Fruit fly (Drosophila melanogaster) whole organism, embryonic: ENCODE measurements around the gene CG7914.

Experiments used
- Antp ChIP-seq: fragments of 200-800 bp; sonication (Bioruptor generic); optimal IDR thresholded peaks from 3 replicates; lab custom pipeline; 2016; ENCODE audit warnings: missing biosample characterization, missing genetic modification characterization
- CG11398 ChIP-seq: fragments of 200-800 bp; sonication (Bioruptor generic); optimal IDR thresholded peaks from 2 replicates; lab custom pipeline; 2016; ENCODE audit warnings: missing biosample characterization, missing genetic modification characterization
- CG12219 ChIP-seq: fragments of 200-800 bp; sonication (Bioruptor generic); optimal IDR thresholded peaks from 3 replicates; lab custom pipeline; 2018; ENCODE audit warnings: missing biosample characterization, mild to moderate bottlenecking, missing genetic modification characterization
- CG12236 ChIP-seq: fragments of 200-800 bp; sonication (Bioruptor generic); optimal IDR thresholded peaks from 2 replicates; lab custom pipeline; 2016; ENCODE audit warnings: missing biosample characterization, missing genetic modification characterization
- CG16813 ChIP-seq: fragments of 200-800 bp; sonication (Bioruptor generic); IDR thresholded peaks from 3 replicates; pipeline ENCODE4 v1.3.6; 2022; ENCODE audit warnings: missing biosample characterization, missing genetic modification characterization; ENCODE audit not compliant: partially characterized antibody
- CG17612 ChIP-seq: fragments of 200-800 bp; sonication (Bioruptor generic); IDR thresholded peaks from 2 replicates; pipeline ENCODE4 v1.3.6; 2022; ENCODE audit warnings: missing biosample characterization, missing genetic modification characterization
- CG18764 ChIP-seq: fragments of 200-800 bp; sonication (Bioruptor generic); optimal IDR thresholded peaks from 3 replicates; lab custom pipeline; 2016; ENCODE audit warnings: missing biosample characterization, missing genetic modification characterization
- CG2120 ChIP-seq: fragments of 200-800 bp; sonication (Bioruptor generic); optimal IDR thresholded peaks from 3 replicates; lab custom pipeline; 2016; ENCODE audit warnings: missing biosample characterization, missing genetic modification characterization
- CG31441 ChIP-seq: fragments of 200-800 bp; sonication (Bioruptor generic); IDR thresholded peaks from 2 replicates; pipeline ENCODE4 v1.3.6; 2022; ENCODE audit warnings: missing biosample characterization, missing genetic modification characterization
- CG32767 ChIP-seq: fragments of 200-800 bp; sonication (Bioruptor generic); IDR thresholded peaks from 2 replicates; pipeline ENCODE4 v1.3.6; 2022; ENCODE audit warnings: missing biosample characterization, missing genetic modification characterization
- CG34224 ChIP-seq: fragments of 200-800 bp; sonication (Bioruptor generic); IDR thresholded peaks from 3 replicates; pipeline ENCODE4 v1.3.6; 2022; ENCODE audit warnings: missing biosample characterization, missing genetic modification characterization; ENCODE audit not compliant: partially characterized antibody
- CG9817 ChIP-seq: fragments of 200-800 bp; sonication (Bioruptor generic); optimal IDR thresholded peaks from 2 replicates; lab custom pipeline; 2018; ENCODE audit warnings: missing biosample characterization, mild to moderate bottlenecking, missing genetic modification characterization, moderate library complexity
- CG9876 ChIP-seq: fragments of 200-800 bp; sonication (Bioruptor generic); optimal IDR thresholded peaks from 2 replicates; lab custom pipeline; 2016; ENCODE audit warnings: missing biosample characterization, missing genetic modification characterization
- E2f1 ChIP-seq: fragments of 200-800 bp; sonication (Bioruptor generic); IDR thresholded peaks from 2 replicates; pipeline ENCODE4 v1.3.6; 2022; ENCODE audit warnings: missing biosample characterization, missing genetic modification characterization
- E2f2 ChIP-seq: fragments of 200-800 bp; sonication (Bioruptor generic); IDR thresholded peaks from 2 replicates; pipeline ENCODE4 v1.3.6; 2022; ENCODE audit warnings: missing biosample characterization, missing genetic modification characterization
- Fer1 ChIP-seq: fragments of 200-800 bp; sonication (Bioruptor generic); optimal IDR thresholded peaks from 2 replicates; lab custom pipeline; 2017; ENCODE audit warnings: missing biosample characterization, mild to moderate bottlenecking, missing genetic modification characterization
- HLH54F ChIP-seq: fragments of 200-800 bp; sonication (Bioruptor generic); optimal IDR thresholded peaks from 3 replicates; lab custom pipeline; 2016; ENCODE audit warnings: missing biosample characterization, missing genetic modification characterization
- Med ChIP-seq: fragments of 200-800 bp; sonication (Bioruptor generic); peaks from one replicate; lab custom pipeline; 2016; ENCODE audit warnings: missing biosample characterization, missing genetic modification characterization, mild to moderate bottlenecking, inconsistent platforms, moderate library complexity
- Mrtf ChIP-seq: fragments of 200-800 bp; sonication (Bioruptor generic); IDR thresholded peaks from 3 replicates; pipeline ENCODE4 v1.3.6; 2022; ENCODE audit warnings: missing biosample characterization, missing genetic modification characterization
- NFAT ChIP-seq: fragments of 200-800 bp; sonication (Bioruptor generic); IDR thresholded peaks from 2 replicates; pipeline ENCODE4 v1.3.6; 2022; ENCODE audit warnings: missing biosample characterization, missing genetic modification characterization
- Nf-YA ChIP-seq: fragments of 200-800 bp; sonication (Bioruptor generic); IDR thresholded peaks from 2 replicates; pipeline ENCODE4 v1.3.6; 2022; ENCODE audit warnings: missing biosample characterization, missing genetic modification characterization
- Nf-YC ChIP-seq: fragments of 200-800 bp; optimal IDR thresholded peaks from 3 replicates; lab custom pipeline; 2019; ENCODE audit warnings: missing biosample characterization, mild to moderate bottlenecking, missing genetic modification characterization, moderate library complexity
- Pdp1 ChIP-seq, 2 experiments: fragments of 200-800 bp; sonication (Bioruptor generic); optimal IDR thresholded peaks; 3 replicates each; lab custom pipeline; 2016; ENCODE audit warnings: missing biosample characterization in 2 of 2, missing genetic modification characterization in 2 of 2, mild to moderate bottlenecking in 1 of 2, moderate library complexity in 1 of 2
- Sox102F ChIP-seq: fragments of 200-800 bp; sonication (Bioruptor generic); optimal IDR thresholded peaks from 2 replicates; lab custom pipeline; 2018; ENCODE audit warnings: missing biosample characterization, mild to moderate bottlenecking, missing genetic modification characterization, moderate library complexity
- Sry-β ChIP-seq: fragments of 200-800 bp; sonication (Bioruptor generic); optimal IDR thresholded peaks from 2 replicates; lab custom pipeline; 2018; ENCODE audit warnings: missing biosample characterization, mild to moderate bottlenecking, missing genetic modification characterization, moderate library complexity
- TFAM ChIP-seq: fragments of 200-800 bp; sonication (Bioruptor generic); optimal IDR thresholded peaks from 2 replicates; lab custom pipeline; 2017; ENCODE audit warnings: missing biosample characterization, missing genetic modification characterization, inconsistent platforms
- Taf1 ChIP-seq: fragments of 200-800 bp; sonication (Bioruptor generic); IDR thresholded peaks from 2 replicates; pipeline ENCODE4 v1.3.6; 2022; ENCODE audit warnings: missing biosample characterization, missing genetic modification characterization
- Trl ChIP-seq, 3 experiments: fragments of >200 bp in 2 of 3; fragments of 200-800 bp in 1 of 3; sonication (Bioruptor generic) in 1 of 3; optimal IDR thresholded peaks; 2 replicates in 1 of 3; 3 replicates in 2 of 3; lab custom pipeline; 2016 to 2017; ENCODE audit warnings: missing biosample characterization in 1 of 3, missing genetic modification characterization in 1 of 3
- bab2 ChIP-seq: fragments of 200-800 bp; sonication (Bioruptor generic); optimal IDR thresholded peaks from 2 replicates; lab custom pipeline; 2016; ENCODE audit warnings: missing biosample characterization, missing genetic modification characterization
- br ChIP-seq: fragments of >200 bp; optimal IDR thresholded peaks from 2 replicates; lab custom pipeline; 2017
- cad ChIP-seq: fragments of >200 bp; optimal IDR thresholded peaks from 2 replicates; lab custom pipeline; 2017; ENCODE audit warnings: missing biosample characterization, missing genetic modification characterization
- cg ChIP-seq: fragments of 200-800 bp; sonication (Bioruptor generic); optimal IDR thresholded peaks from 3 replicates; lab custom pipeline; 2019; ENCODE audit warnings: missing biosample characterization, mild to moderate bottlenecking, missing genetic modification characterization, moderate library complexity
- ci ChIP-seq: fragments of 200-800 bp; sonication (Bioruptor generic); IDR thresholded peaks from 3 replicates; pipeline ENCODE4 v1.3.6; 2022; ENCODE audit warnings: missing biosample characterization, missing genetic modification characterization
- dmrt11E ChIP-seq: fragments of 200-800 bp; sonication (Bioruptor generic); optimal IDR thresholded peaks from 3 replicates; lab custom pipeline; 2018; ENCODE audit warnings: missing biosample characterization, mild to moderate bottlenecking, missing genetic modification characterization, moderate library complexity
- fd96Cb ChIP-seq: fragments of 200-800 bp; sonication (Bioruptor generic); optimal IDR thresholded peaks from 2 replicates; lab custom pipeline; 2018; ENCODE audit warnings: missing biosample characterization, mild to moderate bottlenecking, missing genetic modification characterization, moderate library complexity
- ftz-f1 ChIP-seq: fragments of 200-800 bp; sonication (Bioruptor generic); optimal IDR thresholded peaks from 2 replicates; lab custom pipeline; 2016; ENCODE audit warnings: missing biosample characterization, missing genetic modification characterization
- gcm2 ChIP-seq: fragments of 200-800 bp; sonication (Bioruptor generic); optimal IDR thresholded peaks from 2 replicates; lab custom pipeline; 2016; ENCODE audit warnings: missing biosample characterization, missing genetic modification characterization
- gsb-n ChIP-seq: fragments of 200-800 bp; sonication (Bioruptor generic); optimal IDR thresholded peaks from 3 replicates; lab custom pipeline; 2018; ENCODE audit warnings: missing biosample characterization, mild to moderate bottlenecking, missing genetic modification characterization
- insv ChIP-seq, 2 experiments: fragments of 200-800 bp; sonication (Bioruptor generic); optimal IDR thresholded peaks; 3 replicates each; lab custom pipeline; 2016 to 2018; ENCODE audit warnings: missing biosample characterization in 2 of 2, missing genetic modification characterization in 2 of 2
- klu ChIP-seq: fragments of 200-800 bp; sonication (Bioruptor generic); IDR thresholded peaks from 2 replicates; pipeline ENCODE4 v1.3.6; 2022; ENCODE audit warnings: missing biosample characterization, missing genetic modification characterization
- nom ChIP-seq: fragments of 200-800 bp; sonication (Bioruptor generic); optimal IDR thresholded peaks from 2 replicates; lab custom pipeline; 2017; ENCODE audit warnings: missing biosample characterization, missing genetic modification characterization, mild to moderate bottlenecking, moderate library complexity, missing genetic modification reagents
- otp ChIP-seq: fragments of 200-800 bp; sonication (Bioruptor generic); IDR thresholded peaks from 3 replicates; pipeline ENCODE4, ENCODE4 v1.3.6; 2022; ENCODE audit warnings: missing biosample characterization, missing genetic modification characterization
- pan ChIP-seq, 4 experiments: fragments of >200 bp in 3 of 4; fragments of 200-800 bp in 1 of 4; sonication (Bioruptor generic) in 1 of 4; optimal IDR thresholded peaks in 3 of 4; IDR thresholded peaks in 1 of 4; 2 replicates each; pipeline versions ENCODE4 v1.3.6 to Lab custom; 2017 to 2022; ENCODE audit warnings: missing biosample characterization in 2 of 4, missing genetic modification characterization in 2 of 4, mixed read lengths in 1 of 4
- pros ChIP-seq: fragments of 200-800 bp; sonication (Bioruptor generic); optimal IDR thresholded peaks from 3 replicates; lab custom pipeline; 2019; ENCODE audit warnings: missing biosample characterization, mild to moderate bottlenecking, missing genetic modification characterization, moderate library complexity
- sim ChIP-seq: fragments of 200-800 bp; sonication (Bioruptor generic); IDR thresholded peaks from 2 replicates; pipeline ENCODE4 v1.3.6; 2022; ENCODE audit warnings: missing biosample characterization, missing genetic modification characterization
- stwl ChIP-seq: fragments of 200-800 bp; sonication (Bioruptor generic); optimal IDR thresholded peaks from 3 replicates; lab custom pipeline; 2018; ENCODE audit warnings: missing biosample characterization, mild to moderate bottlenecking, missing genetic modification characterization, moderate library complexity
- sug ChIP-seq: fragments of 200-800 bp; optimal IDR thresholded peaks from 2 replicates; lab custom pipeline; 2019; ENCODE audit warnings: missing biosample characterization, mild to moderate bottlenecking, missing genetic modification characterization, moderate library complexity
- toy ChIP-seq: fragments of 200-800 bp; sonication (Bioruptor generic); IDR thresholded peaks from 2 replicates; pipeline ENCODE4 v1.3.6; 2022; ENCODE audit warnings: missing biosample characterization, missing genetic modification characterization
- vfl ChIP-seq: fragments of 200-800 bp; sonication (Bioruptor generic); optimal IDR thresholded peaks from 2 replicates; lab custom pipeline; 2016; ENCODE audit warnings: missing biosample characterization, missing genetic modification characterization

Gene CG7914

dm6 chrX:19179696-19180255, 13.5 kb downstream of the CG7914 start, which contains the start of the genes CG7556 and CG7453:
TSS of gene CG7556 (minus strand) at chrX:19179830.
TSS of gene CG7453 (plus strand) at chrX:19180173.
- no peak for TF ChIP-seq TFAM (GFP tag; lab: Kevin White, UChicago)
- TF ChIP-seq E2f2 (GFP tag; lab: Robert Waterston, UW): peak; percentile 45; the same call in 1 of the 2 replicates
- TF ChIP-seq stwl (tag; lab: Kevin White, UChicago): peak; percentile 2
- TF ChIP-seq Nf-YC (tag; lab: Kevin White, UChicago): peak; percentile 70
- TF ChIP-seq CG9876 (GFP tag; lab: Kevin White, UChicago): peak; percentile 68
- peak; percentile 47 for TF ChIP-seq CG12219 (GFP tag; lab: Kevin White, UChicago)
- TF ChIP-seq Mrtf (GFP tag; lab: Robert Waterston, UW): no peak
- TF ChIP-seq Nf-YA: no peak
- TF ChIP-seq insv (GFP tag; optimal IDR thresholded peaks at IDR 0.05; lab: Kevin White, UChicago): peak in 1 of 2 experiments; percentile 84
- TF ChIP-seq Pdp1 (GFP tag; optimal IDR thresholded peaks at IDR 0.05; lab: Kevin White, UChicago): peak; percentile 77
- TF ChIP-seq Taf1 (GFP tag; lab: Robert Waterston, UW): 0 out of 2 replicates have a peak, but pooled peaks have one; percentile 32
- TF ChIP-seq gsb-n (tag; lab: Kevin White, UChicago): peak; percentile 57
- peak; percentile 63; the same call in 1 of the 2 replicates for TF ChIP-seq CG31441 (GFP tag; lab: Robert Waterston, UW)
- TF ChIP-seq otp: no peak
- no peak for TF ChIP-seq CG17612
- TF ChIP-seq cad (GFP tag; lab: Kevin White, UChicago): no peak
- no peak; the same call in 1 of the 2 replicates for TF ChIP-seq klu (GFP tag; lab: Robert Waterston, UW)
- peak; percentile 83 for TF ChIP-seq bab2 (GFP tag; lab: Kevin White, UChicago)
- peak; percentile 15 for TF ChIP-seq nom (GFP tag; lab: Kevin White, UChicago)
- peak; percentile 60 for TF ChIP-seq CG11398 (GFP tag; lab: Kevin White, UChicago)
- TF ChIP-seq fd96Cb (tag; lab: Kevin White, UChicago): peak; percentile 46
- TF ChIP-seq CG32767: peak; percentile 43; the same call in 1 of the 2 replicates
- no peak for TF ChIP-seq br (lab: Kevin White, UChicago)
- peak; percentile 90 for TF ChIP-seq Med (GFP tag; lab: Kevin White, UChicago)
- no peak for TF ChIP-seq CG16813 (GFP tag; lab: Robert Waterston, UW)
- peak; percentile 71 for TF ChIP-seq Sox102F (GFP tag; lab: Kevin White, UChicago)
- no peak for TF ChIP-seq sim (GFP tag; lab: Robert Waterston, UW)
- peak; percentile 51; the same call in 1 of the 2 replicates for TF ChIP-seq E2f1
- no peak for TF ChIP-seq ftz-f1
- TF ChIP-seq dmrt11E (tag; lab: Kevin White, UChicago): peak; percentile 73
- TF ChIP-seq toy (GFP tag; lab: Robert Waterston, UW): no peak
- no peak for TF ChIP-seq pan (optimal IDR thresholded peaks at IDR 0.05; lab: Kevin White, UChicago)
- TF ChIP-seq pan (GFP tag; optimal IDR thresholded peaks at IDR 0.05 in 1 of 2, IDR thresholded peaks at IDR 0.05 in 1 of 2): peak in 1 of 2 experiments; percentile 35
- TF ChIP-seq pros (GFP tag; lab: Kevin White, UChicago): no peak
- peak; percentile 53 for TF ChIP-seq vfl (GFP tag; lab: Kevin White, UChicago)
- peak; percentile 71 for TF ChIP-seq Fer1 (GFP tag; lab: Kevin White, UChicago)
- TF ChIP-seq gcm2 (GFP tag; lab: Kevin White, UChicago): no peak
- no peak; the same call in 2 of the 3 replicates for TF ChIP-seq ci
- no peak for TF ChIP-seq Trl (optimal IDR thresholded peaks at IDR 0.05; lab: Kevin White, UChicago)
- peak; percentile 62 for TF ChIP-seq Trl (GFP tag; optimal IDR thresholded peaks at IDR 0.05; lab: Kevin White, UChicago)
- TF ChIP-seq CG34224: no peak
- peak; percentile 76 for TF ChIP-seq cg (GFP tag; lab: Kevin White, UChicago)
- TF ChIP-seq HLH54F (GFP tag; lab: Kevin White, UChicago): peak; percentile 78
- TF ChIP-seq CG12236 (GFP tag; lab: Kevin White, UChicago): peak; percentile 65
- TF ChIP-seq CG2120 (GFP tag; lab: Kevin White, UChicago): peak; percentile 89
- peak; percentile 92 for TF ChIP-seq Sry-β (GFP tag; lab: Kevin White, UChicago)
- TF ChIP-seq CG9817 (tag; lab: Kevin White, UChicago): peak; percentile 62
- peak; percentile 58 for TF ChIP-seq CG18764 (GFP tag; lab: Kevin White, UChicago)
- peak; percentile 75 for TF ChIP-seq sug (tag; lab: Kevin White, UChicago)
- peak; percentile 59 for TF ChIP-seq Antp (GFP tag; lab: Kevin White, UChicago)
- TF ChIP-seq NFAT: 0 out of 2 replicates have a peak, but pooled peaks have one; percentile 3
